In genomic region chr3R:22547585-22548022, dm6 we compare ENCODE assay signal across 3 fruit fly cellular contexts.
TF ChIP-seq lines count a peak whose summit lies in the region.

AdipoR (minus strand) TSS chr3R:22547846.

TF ChIP-seq in whole organism, adult, 20 proteins besides CTCF, POLR2A, EP300 and RAD21 (continued from another document):
- no peak for TF ChIP-seq kay (GFP tag; lab: Kevin White, UChicago; ENCODE audit: borderline replicate concordance)

TF ChIP-seq in whole organism, embryonic, 481 proteins besides CTCF, POLR2A, EP300 and RAD21 (continued from another document and continues in another):
- peak; percentile 13 for TF ChIP-seq Chrac-16 (GFP tag; optimal IDR thresholded peaks at IDR 0.05; lab: Kevin White, UChicago)
- TF ChIP-seq Lhr (GFP tag; optimal IDR thresholded peaks at IDR 0.05; lab: Kevin White, UChicago), result peak; percentile 48
- no peak for TF ChIP-seq Kr (GFP tag; optimal IDR thresholded peaks at IDR 0.05; lab: Kevin White, UChicago)
- TF ChIP-seq bsh (GFP tag; optimal IDR thresholded peaks at IDR 0.05; lab: Kevin White, UChicago), result no peak
- peak; percentile 37 for TF ChIP-seq CG11504 (tag; optimal IDR thresholded peaks at IDR 0.05; lab: Kevin White, UChicago)
- peak; percentile 58 for TF ChIP-seq Ets97D (GFP tag; optimal IDR thresholded peaks at IDR 0.05; lab: Kevin White, UChicago)
- TF ChIP-seq CG7987 (GFP tag; optimal IDR thresholded peaks at IDR 0.05; lab: Kevin White, UChicago), result peak; percentile 7
- no peak for TF ChIP-seq trh (GFP tag; optimal IDR thresholded peaks at IDR 0.05; lab: Kevin White, UChicago)
- no peak for TF ChIP-seq wor (GFP tag; IDR thresholded peaks at IDR 0.05; lab: Robert Waterston, UW)
- peak; percentile 5 for TF ChIP-seq fd64A (GFP tag; optimal IDR thresholded peaks at IDR 0.05; lab: Kevin White, UChicago)
- peak; percentile 2 for TF ChIP-seq CG8388 (GFP tag; optimal IDR thresholded peaks at IDR 0.05; lab: Kevin White, UChicago)
- no peak for TF ChIP-seq pan (optimal IDR thresholded peaks at IDR 0.05; lab: Kevin White, UChicago)
- TF ChIP-seq pan (GFP tag; optimal IDR thresholded peaks at IDR 0.05 in 1 of 2, IDR thresholded peaks at IDR 0.05 in 1 of 2), result peak in 1 of 2 experiments; percentile 18
- TF ChIP-seq sens (GFP tag; lab: Kevin White, UChicago), result peak; percentile 79
- TF ChIP-seq CG2116 (GFP tag; optimal IDR thresholded peaks at IDR 0.05; lab: Kevin White, UChicago), result peak; percentile 47
- TF ChIP-seq Abd-B (GFP tag; optimal IDR thresholded peaks at IDR 0.05; lab: Kevin White, UChicago), result no peak
- TF ChIP-seq CG33213 (GFP tag; optimal IDR thresholded peaks at IDR 0.05; lab: Kevin White, UChicago), result peak; percentile 51
- TF ChIP-seq lbe (GFP tag; optimal IDR thresholded peaks at IDR 0.05; lab: Kevin White, UChicago), result no peak
- peak; percentile 58 for TF ChIP-seq nmo (GFP tag; optimal IDR thresholded peaks at IDR 0.05; lab: Kevin White, UChicago)
- no peak for TF ChIP-seq CG6175 (GFP tag; IDR thresholded peaks at IDR 0.05; lab: Robert Waterston, UW)
- no peak for TF ChIP-seq tx (GFP tag; optimal IDR thresholded peaks at IDR 0.05; lab: Kevin White, UChicago)
- TF ChIP-seq Six4 (GFP tag; optimal IDR thresholded peaks at IDR 0.05; lab: Kevin White, UChicago), result no peak
- no peak for TF ChIP-seq CG34422 (GFP tag; IDR thresholded peaks at IDR 0.05; lab: Robert Waterston, UW)
- peak; percentile 17 for TF ChIP-seq Nf-YB (GFP tag; optimal IDR thresholded peaks at IDR 0.05; lab: Kevin White, UChicago)
- TF ChIP-seq grau (tag; optimal IDR thresholded peaks at IDR 0.05; lab: Kevin White, UChicago), result peak; percentile 21
- TF ChIP-seq sisA (GFP tag; IDR thresholded peaks at IDR 0.05; lab: Robert Waterston, UW), result no peak
- TF ChIP-seq CG11723 (GFP tag; optimal IDR thresholded peaks at IDR 0.05; lab: Kevin White, UChicago), result no peak
- TF ChIP-seq CG12299 (tag; optimal IDR thresholded peaks at IDR 0.05; lab: Kevin White, UChicago), result peak; percentile 32
- TF ChIP-seq bowl (GFP tag; IDR thresholded peaks at IDR 0.05; lab: Robert Waterston, UW), result no peak
- no peak for TF ChIP-seq CG33557 (GFP tag; optimal IDR thresholded peaks at IDR 0.05; lab: Kevin White, UChicago)
- TF ChIP-seq Dfd (GFP tag; optimal IDR thresholded peaks at IDR 0.05; lab: Kevin White, UChicago), result no peak
- TF ChIP-seq sob (GFP tag; IDR thresholded peaks at IDR 0.05; lab: Robert Waterston, UW), result peak; percentile 12; the same call in 1 of the 2 replicates
- TF ChIP-seq CG2199 (GFP tag; IDR thresholded peaks at IDR 0.05; lab: Robert Waterston, UW), result 0 out of 3 replicates have a peak, but pooled peaks have one; percentile 27
- peak; percentile 76 for TF ChIP-seq CG12659 (GFP tag; optimal IDR thresholded peaks at IDR 0.05; lab: Kevin White, UChicago)
- TF ChIP-seq al (GFP tag; IDR thresholded peaks at IDR 0.05; lab: Robert Waterston, UW), result no peak
- no peak for TF ChIP-seq CG1529 (GFP tag; optimal IDR thresholded peaks at IDR 0.05; lab: Kevin White, UChicago)
- TF ChIP-seq ind (GFP tag; optimal IDR thresholded peaks at IDR 0.05; lab: Kevin White, UChicago), result no peak
- TF ChIP-seq CG3847 (GFP tag; IDR thresholded peaks at IDR 0.05; lab: Robert Waterston, UW), result peak; percentile 78
- 0 out of 4 replicates have a peak, but pooled peaks have one; percentile 39 for TF ChIP-seq Dll (GFP tag; IDR thresholded peaks at IDR 0.05; lab: Robert Waterston, UW; ENCODE audit: partially characterized antibody)
- TF ChIP-seq toy (GFP tag; IDR thresholded peaks at IDR 0.05; lab: Robert Waterston, UW), result no peak
- no peak for TF ChIP-seq rib (GFP tag; IDR thresholded peaks at IDR 0.05; lab: Robert Waterston, UW)
- TF ChIP-seq CG11398 (GFP tag; optimal IDR thresholded peaks at IDR 0.05; lab: Kevin White, UChicago), result peak; percentile 3
- TF ChIP-seq CG10654 (GFP tag; optimal IDR thresholded peaks at IDR 0.05; lab: Kevin White, UChicago), result no peak
- TF ChIP-seq Hr51 (GFP tag; optimal IDR thresholded peaks at IDR 0.05; lab: Kevin White, UChicago), result peak in 1 of 2 experiments; percentile 31
- TF ChIP-seq Adf1 (GFP tag; IDR thresholded peaks at IDR 0.05; lab: Robert Waterston, UW), result peak; percentile 34; the same call in 1 of the 2 replicates
- TF ChIP-seq MTF-1 (GFP tag; optimal IDR thresholded peaks at IDR 0.05; lab: Kevin White, UChicago; ENCODE audit: borderline replicate concordance), result no peak
- no peak for TF ChIP-seq Dad (GFP tag; optimal IDR thresholded peaks at IDR 0.05; lab: Kevin White, UChicago)
- TF ChIP-seq CG10431 (GFP tag; optimal IDR thresholded peaks at IDR 0.05; lab: Kevin White, UChicago), result no peak
- TF ChIP-seq CG12104 (GFP tag; optimal IDR thresholded peaks at IDR 0.05; lab: Kevin White, UChicago), result no peak
- no peak for TF ChIP-seq CG4820 (GFP tag; optimal IDR thresholded peaks at IDR 0.05; lab: Kevin White, UChicago)
- TF ChIP-seq odd (GFP tag; optimal IDR thresholded peaks at IDR 0.05; lab: Kevin White, UChicago), result no peak
- TF ChIP-seq CG3995 (GFP tag; optimal IDR thresholded peaks at IDR 0.05; lab: Kevin White, UChicago), result peak; percentile 88
- TF ChIP-seq Bgb (GFP tag; IDR thresholded peaks at IDR 0.05; lab: Robert Waterston, UW; ENCODE audit: partially characterized antibody), result peak; percentile 62
- no peak for TF ChIP-seq CG17385 (GFP tag; optimal IDR thresholded peaks at IDR 0.05; lab: Kevin White, UChicago)
- peak; percentile 63; the same call in 1 of the 3 replicates for TF ChIP-seq Opbp (GFP tag; IDR thresholded peaks at IDR 0.05; lab: Robert Waterston, UW; ENCODE audit: partially characterized antibody)
- TF ChIP-seq Dp (GFP tag; optimal IDR thresholded peaks at IDR 0.05; lab: Kevin White, UChicago), result peak; percentile 97
- TF ChIP-seq fu2 (GFP tag; optimal IDR thresholded peaks at IDR 0.05; lab: Kevin White, UChicago), result no peak
- no peak for TF ChIP-seq kah (GFP tag; optimal IDR thresholded peaks at IDR 0.05; lab: Kevin White, UChicago)
- TF ChIP-seq Mrtf (GFP tag; IDR thresholded peaks at IDR 0.05; lab: Robert Waterston, UW), result no peak
- peak; percentile 38 for TF ChIP-seq CG34376 (GFP tag; optimal IDR thresholded peaks at IDR 0.05; lab: Kevin White, UChicago)
- peak; percentile 83 for TF ChIP-seq sqz (GFP tag; optimal IDR thresholded peaks at IDR 0.05; lab: Kevin White, UChicago)
- peak; percentile 62 for TF ChIP-seq ewg (GFP tag; optimal IDR thresholded peaks at IDR 0.05; lab: Kevin White, UChicago)
- no peak for TF ChIP-seq pros (GFP tag; optimal IDR thresholded peaks at IDR 0.05; lab: Kevin White, UChicago)
- TF ChIP-seq stwl (tag; optimal IDR thresholded peaks at IDR 0.05; lab: Kevin White, UChicago), result peak; percentile 88

TF ChIP-seq in whole organism, prepupa, 60 proteins besides CTCF, POLR2A, EP300 and RAD21 (continued from another document):
- TF ChIP-seq Eip75B (GFP tag; optimal IDR thresholded peaks at IDR 0.05; lab: Kevin White, UChicago) (peak; percentile 1), Eip78C (GFP tag; lab: Kevin White, UChicago) (peak; percentile 82), fd59A (GFP tag; optimal IDR thresholded peaks at IDR 0.05; lab: Kevin White, UChicago) (no peak), CG16779 (tag; optimal IDR thresholded peaks at IDR 0.05; lab: Kevin White, UChicago) (no peak), Lpt (GFP tag; optimal IDR thresholded peaks at IDR 0.05; lab: Kevin White, UChicago) (no peak), Ets96B (tag; optimal IDR thresholded peaks at IDR 0.05; lab: Kevin White, UChicago) (no peak), CG6792 (GFP tag; optimal IDR thresholded peaks at IDR 0.05; lab: Kevin White, UChicago) (no peak), Met (GFP tag; optimal IDR thresholded peaks at IDR 0.05; lab: Kevin White, UChicago) (peak; percentile 11), CG15336 (GFP tag; IDR thresholded peaks at IDR 0.05; lab: Robert Waterston, UW) (no peak), esn (GFP tag; optimal IDR thresholded peaks at IDR 0.05; lab: Kevin White, UChicago) (peak; percentile 43), Hr4 (GFP tag; optimal IDR thresholded peaks at IDR 0.05; lab: Kevin White, UChicago) (peak; percentile 9)
